Fruit fly (Drosophila melanogaster): ENCODE measurements around the gene Septin2.

DNA sequence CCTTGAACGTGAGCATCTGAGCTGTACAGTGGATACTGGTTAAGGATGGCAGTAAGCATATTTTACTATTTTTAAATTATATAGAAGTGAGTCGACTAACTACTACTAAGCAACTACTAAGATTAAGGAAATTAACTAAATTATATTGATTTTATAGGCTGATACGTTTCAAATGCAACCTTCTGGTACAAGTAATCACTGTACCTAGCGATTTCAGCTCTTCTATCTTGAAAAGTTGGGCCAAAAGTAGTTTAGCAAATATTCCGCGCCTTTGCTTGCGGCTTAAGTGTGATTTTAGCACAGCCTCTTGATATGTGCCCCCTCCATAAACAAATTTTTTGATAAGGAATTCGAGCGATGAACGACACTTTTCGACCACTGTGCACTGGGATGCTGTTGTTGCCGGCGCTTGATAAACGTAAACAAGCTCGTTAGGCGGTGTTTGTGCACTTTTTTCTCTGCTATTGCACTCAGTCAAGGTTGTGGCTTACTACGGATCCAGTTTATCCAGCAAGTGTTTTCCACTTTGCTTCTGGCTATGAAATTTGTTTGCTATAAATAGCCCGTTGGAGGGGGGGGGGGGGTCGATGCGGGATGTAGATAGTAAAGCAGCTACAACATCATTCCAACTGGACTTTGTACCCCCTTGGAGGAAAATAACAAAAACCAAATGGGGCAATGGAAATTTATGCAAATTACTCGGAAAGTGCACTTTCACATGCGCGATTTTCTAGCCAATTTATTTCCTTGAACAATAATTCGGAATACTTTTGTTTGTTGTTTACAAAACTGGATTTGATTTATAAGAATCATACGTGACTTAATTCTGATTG is 31.7 kb downstream of the Septin2 start:
- TF ChIP-seq fd59A (GFP tag; optimal IDR thresholded peaks at IDR 0.05), result peak; percentile 65
- TF ChIP-seq Blimp-1 (GFP tag; optimal IDR thresholded peaks at IDR 0.05), result no peak
- peak; percentile 82 for TF ChIP-seq pdm3 (GFP tag; optimal IDR thresholded peaks at IDR 0.05)
- peak; percentile 64 for TF ChIP-seq Sox102F (GFP tag; optimal IDR thresholded peaks at IDR 0.05)
- peak; percentile 86 for TF ChIP-seq eg (GFP tag; IDR thresholded peaks at IDR 0.05)
- TF ChIP-seq CG6808 (GFP tag; optimal IDR thresholded peaks at IDR 0.05), result peak; percentile 88
- TF ChIP-seq CG11762 (GFP tag; optimal IDR thresholded peaks at IDR 0.05; ENCODE audit: insufficient read depth), result peak; percentile 65
